Worm (Caenorhabditis elegans): ENCODE measurements around the gene W06A7.4.

DNA sequence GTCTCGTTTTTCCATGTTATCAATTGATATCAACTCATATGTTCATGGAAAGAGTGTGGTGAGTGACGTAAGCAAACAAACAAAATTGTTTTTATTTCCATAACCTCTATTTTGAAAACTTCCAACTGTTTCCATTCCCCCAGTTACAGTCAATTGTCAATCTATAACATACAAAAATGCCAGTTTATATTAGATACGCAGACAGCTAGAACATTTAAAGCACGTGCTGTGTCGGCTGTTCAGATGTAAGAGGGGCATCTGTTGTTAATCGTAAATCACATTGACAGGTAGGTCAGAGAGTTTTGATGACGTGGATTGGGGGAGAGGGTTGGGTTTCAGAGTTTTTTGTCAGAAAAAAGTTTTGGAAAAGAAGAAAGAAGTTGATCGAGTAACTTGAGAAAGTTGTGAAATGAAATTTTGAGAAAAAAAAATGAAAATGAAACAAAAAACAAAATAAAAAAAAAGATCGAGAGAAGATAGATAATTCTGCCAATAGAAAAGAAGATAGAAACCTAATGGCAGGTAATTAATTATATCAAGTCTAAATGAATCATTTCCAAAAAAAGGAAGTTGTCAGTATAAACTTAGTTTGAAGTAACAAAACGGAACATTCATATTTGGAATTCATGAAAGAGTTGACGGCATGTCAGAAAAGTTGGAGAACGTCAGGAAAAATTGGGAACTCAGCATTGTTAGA is 24.4 kb downstream of the W06A7.4 start:
- TF ChIP-seq lin-39 (tag; optimal IDR thresholded peaks at IDR 0.05): no peak
- peak; percentile 23 for TF ChIP-seq snpc-4 (tag; optimal IDR thresholded peaks at IDR 0.05)
- peak; percentile 63 for TF ChIP-seq C34F6.9 (tag; optimal IDR thresholded peaks at IDR 0.05)
- TF ChIP-seq unc-62 (GFP tag; optimal IDR thresholded peaks at IDR 0.05): peak; percentile 29
- no peak for TF ChIP-seq nhr-10 (tag; optimal IDR thresholded peaks at IDR 0.05)
- no peak for TF ChIP-seq nhr-12 (tag; optimal IDR thresholded peaks at IDR 0.05)
- TF ChIP-seq fos-1 (tag; optimal IDR thresholded peaks at IDR 0.05): peak; percentile 23
- TF ChIP-seq elt-3 (tag; optimal IDR thresholded peaks at IDR 0.05): no peak
- no peak for TF ChIP-seq ceh-82 (tag; optimal IDR thresholded peaks at IDR 0.05)
